Fruit fly (Drosophila melanogaster) whole organism, embryonic: Measurements from ENCODE around the gene superdeath.
A peak's percentile ranks its signal among the peaks of the same experiment; 100 is the strongest.

Experiments used
- Aef1 ChIP-seq: fragments of 200-800 bp; sonication (Bioruptor generic); IDR thresholded peaks from 3 replicates; pipeline ENCODE4 v1.3.6; 2022; ENCODE audit warnings: missing biosample characterization, missing genetic modification characterization
- Asciz ChIP-seq: fragments of 200-800 bp; sonication (Bioruptor generic); optimal IDR thresholded peaks from 2 replicates; lab custom pipeline; 2017; ENCODE audit warnings: missing biosample characterization, mild to moderate bottlenecking, missing genetic modification characterization, missing genetic modification reagents
- B-H2 ChIP-seq: fragments of 200-800 bp; sonication (Bioruptor generic); optimal IDR thresholded peaks from 2 replicates; lab custom pipeline; 2018; ENCODE audit warnings: missing biosample characterization, mild to moderate bottlenecking, missing genetic modification characterization
- CG10979 ChIP-seq: fragments of 200-800 bp; sonication (Bioruptor generic); optimal IDR thresholded peaks from 2 replicates; lab custom pipeline; 2018; ENCODE audit warnings: missing biosample characterization, mild to moderate bottlenecking, missing genetic modification characterization, moderate library complexity
- CG11085 ChIP-seq: fragments of 200-800 bp; sonication (Bioruptor generic); IDR thresholded peaks from 2 replicates; pipeline ENCODE4 v1.3.6; 2022; ENCODE audit warnings: missing biosample characterization, missing genetic modification characterization
- CG12942 ChIP-seq: fragments of 200-800 bp; sonication (Bioruptor generic); optimal IDR thresholded peaks from 3 replicates; lab custom pipeline; 2016; ENCODE audit warnings: missing biosample characterization, missing genetic modification characterization
- CG15696 ChIP-seq: fragments of 200-800 bp; sonication (Bioruptor generic); optimal IDR thresholded peaks from 2 replicates; lab custom pipeline; 2019; ENCODE audit warnings: missing biosample characterization, mild to moderate bottlenecking, missing genetic modification characterization, moderate library complexity
- CG1603 ChIP-seq: fragments of 200-800 bp; sonication (Bioruptor generic); optimal IDR thresholded peaks from 2 replicates; lab custom pipeline; 2019; ENCODE audit warnings: missing biosample characterization, mild to moderate bottlenecking, missing genetic modification characterization, moderate library complexity
- CG17359 ChIP-seq: fragments of 200-800 bp; sonication (Bioruptor generic); optimal IDR thresholded peaks from 3 replicates; lab custom pipeline; 2018; ENCODE audit warnings: missing biosample characterization, mild to moderate bottlenecking, missing genetic modification characterization, moderate library complexity
- CG18476 ChIP-seq: fragments of 200-800 bp; sonication (Bioruptor generic); optimal IDR thresholded peaks from 2 replicates; lab custom pipeline; 2016; ENCODE audit warnings: missing biosample characterization, mild to moderate bottlenecking, missing genetic modification characterization
- CG2889 ChIP-seq: fragments of 200-800 bp; sonication (Bioruptor generic); IDR thresholded peaks from 3 replicates; pipeline ENCODE4 v1.3.6; 2022; ENCODE audit warnings: missing biosample characterization, missing genetic modification characterization
- CG31441 ChIP-seq: fragments of 200-800 bp; sonication (Bioruptor generic); IDR thresholded peaks from 2 replicates; pipeline ENCODE4 v1.3.6; 2022; ENCODE audit warnings: missing biosample characterization, missing genetic modification characterization
- CG34376 ChIP-seq: fragments of 200-800 bp; sonication (Bioruptor generic); optimal IDR thresholded peaks from 2 replicates; lab custom pipeline; 2018; ENCODE audit warnings: missing biosample characterization, mild to moderate bottlenecking, missing genetic modification characterization
- CG4404 ChIP-seq: fragments of 200-800 bp; sonication (Bioruptor generic); IDR thresholded peaks from 2 replicates; pipeline ENCODE4 v1.3.6; 2022; ENCODE audit warnings: missing biosample characterization, missing genetic modification characterization
- CG6254 ChIP-seq: fragments of 200-800 bp; sonication (Bioruptor generic); optimal IDR thresholded peaks from 3 replicates; lab custom pipeline; 2017; ENCODE audit warnings: mild to moderate bottlenecking, missing biosample characterization, missing genetic modification reagents, missing genetic modification characterization
- CG6654 ChIP-seq: fragments of 200-800 bp; sonication (Bioruptor generic); optimal IDR thresholded peaks from 2 replicates; lab custom pipeline; 2017; ENCODE audit warnings: missing biosample characterization, mild to moderate bottlenecking, missing genetic modification characterization
- CG7357 ChIP-seq: fragments of 200-800 bp; sonication (Bioruptor generic); IDR thresholded peaks from 3 replicates; pipeline ENCODE4 v1.3.6; 2022; ENCODE audit warnings: missing biosample characterization, missing genetic modification characterization
- CG8388 ChIP-seq: fragments of 200-800 bp; sonication (Bioruptor generic); optimal IDR thresholded peaks from 2 replicates; lab custom pipeline; 2019; ENCODE audit warnings: missing biosample characterization, mild to moderate bottlenecking, missing genetic modification characterization, moderate library complexity
- CG8924 ChIP-seq: fragments of 200-800 bp; optimal IDR thresholded peaks from 3 replicates; lab custom pipeline; 2019; ENCODE audit warnings: missing biosample characterization, mild to moderate bottlenecking, missing genetic modification characterization, moderate library complexity
- CG8944 ChIP-seq: fragments of 200-800 bp; sonication (Bioruptor generic); optimal IDR thresholded peaks from 3 replicates; lab custom pipeline; 2016; ENCODE audit warnings: missing biosample characterization, missing genetic modification characterization
- CG9817 ChIP-seq: fragments of 200-800 bp; sonication (Bioruptor generic); optimal IDR thresholded peaks from 2 replicates; lab custom pipeline; 2018; ENCODE audit warnings: missing biosample characterization, mild to moderate bottlenecking, missing genetic modification characterization, moderate library complexity
- Camta ChIP-seq: fragments of 200-800 bp; sonication (Bioruptor generic); optimal IDR thresholded peaks from 2 replicates; lab custom pipeline; 2016; ENCODE audit warnings: missing biosample characterization, missing genetic modification characterization
- ERR ChIP-seq: fragments of 200-800 bp; sonication (Bioruptor generic); optimal IDR thresholded peaks from 2 replicates; lab custom pipeline; 2016; ENCODE audit warnings: missing biosample characterization, missing genetic modification characterization
- Eip74EF ChIP-seq, 2 experiments: fragments of 200-800 bp in 1 of 2; fragments of >200 bp in 1 of 2; sonication (Bioruptor generic) in 1 of 2; optimal IDR thresholded peaks; 2 replicates each; lab custom pipeline; 2017 to 2019; ENCODE audit warnings: missing biosample characterization in 2 of 2, missing genetic modification characterization in 2 of 2, mild to moderate bottlenecking in 1 of 2, moderate library complexity in 1 of 2
- Gug ChIP-seq: fragments of 200-800 bp; sonication (Bioruptor generic); IDR thresholded peaks from 4 replicates; pipeline ENCODE4 v1.3.6; 2022; ENCODE audit warnings: missing biosample characterization, missing genetic modification characterization
- H15 ChIP-seq: fragments of 200-800 bp; sonication (Bioruptor generic); IDR thresholded peaks from 3 replicates; pipeline ENCODE4 v1.3.6; 2022; ENCODE audit warnings: missing biosample characterization, missing genetic modification characterization
- Hmr ChIP-seq: fragments of 200-800 bp; sonication (Bioruptor generic); optimal IDR thresholded peaks from 3 replicates; lab custom pipeline; 2017; ENCODE audit warnings: mild to moderate bottlenecking, missing biosample characterization, missing genetic modification reagents, missing genetic modification characterization
- Med ChIP-seq: fragments of 200-800 bp; sonication (Bioruptor generic); peaks from one replicate; lab custom pipeline; 2016; ENCODE audit warnings: missing biosample characterization, missing genetic modification characterization, mild to moderate bottlenecking, inconsistent platforms, moderate library complexity
- Poxn ChIP-seq: fragments of 200-800 bp; sonication (Bioruptor generic); IDR thresholded peaks from 2 replicates; pipeline ENCODE4 v1.3.6; 2022; ENCODE audit warnings: missing biosample characterization, missing genetic modification characterization
- Ptx1 ChIP-seq: fragments of 200-800 bp; sonication (Bioruptor generic); IDR thresholded peaks from 2 replicates; pipeline ENCODE4 v1.3.6; 2022; ENCODE audit warnings: missing biosample characterization, missing genetic modification characterization
- al ChIP-seq: fragments of 200-800 bp; sonication (Bioruptor generic); IDR thresholded peaks from 2 replicates; pipeline ENCODE4 v1.3.6; 2022; ENCODE audit warnings: missing biosample characterization, missing genetic modification characterization
- cwo ChIP-seq: fragments of 200-800 bp; sonication (Bioruptor generic); optimal IDR thresholded peaks from 3 replicates; lab custom pipeline; 2017; ENCODE audit warnings: missing biosample characterization, missing genetic modification characterization, mild to moderate bottlenecking, moderate library complexity, missing genetic modification reagents
- dmrt99B ChIP-seq: fragments of 200-800 bp; sonication (Bioruptor generic); optimal IDR thresholded peaks from 2 replicates; lab custom pipeline; 2018; ENCODE audit warnings: missing biosample characterization, mild to moderate bottlenecking, missing genetic modification characterization, moderate library complexity
- dysf ChIP-seq: fragments of 200-800 bp; sonication (Bioruptor generic); IDR thresholded peaks from 3 replicates; pipeline ENCODE4 v1.3.6; 2022; ENCODE audit warnings: missing biosample characterization, missing genetic modification characterization
- fd96Cb ChIP-seq: fragments of 200-800 bp; sonication (Bioruptor generic); optimal IDR thresholded peaks from 2 replicates; lab custom pipeline; 2018; ENCODE audit warnings: missing biosample characterization, mild to moderate bottlenecking, missing genetic modification characterization, moderate library complexity
- gem ChIP-seq: fragments of 200-800 bp; sonication (Bioruptor generic); optimal IDR thresholded peaks from 2 replicates; lab custom pipeline; 2019; ENCODE audit warnings: missing biosample characterization, mild to moderate bottlenecking, missing genetic modification characterization, moderate library complexity
- gfzf ChIP-seq: fragments of 200-800 bp; sonication (Bioruptor generic); optimal IDR thresholded peaks from 2 replicates; lab custom pipeline; 2016; ENCODE audit warnings: missing biosample characterization, mild to moderate bottlenecking, missing genetic modification characterization, moderate library complexity
- gsb ChIP-seq: fragments of 200-800 bp; sonication (Bioruptor generic); IDR thresholded peaks from 2 replicates; pipeline ENCODE4 v1.3.6; 2022; ENCODE audit warnings: missing biosample characterization, missing genetic modification characterization
- klu ChIP-seq: fragments of 200-800 bp; sonication (Bioruptor generic); IDR thresholded peaks from 2 replicates; pipeline ENCODE4 v1.3.6; 2022; ENCODE audit warnings: missing biosample characterization, missing genetic modification characterization
- mld ChIP-seq: fragments of 200-800 bp; sonication (Bioruptor generic); IDR thresholded peaks from 3 replicates; pipeline ENCODE4 v1.3.6; 2022; ENCODE audit warnings: missing biosample characterization, missing genetic modification characterization; ENCODE audit not compliant: partially characterized antibody
- nau ChIP-seq: fragments of 200-800 bp; sonication (Bioruptor generic); optimal IDR thresholded peaks from 3 replicates; lab custom pipeline; 2017; ENCODE audit warnings: missing biosample characterization, mild to moderate bottlenecking, missing genetic modification characterization, missing genetic modification reagents
- nerfin-1 ChIP-seq: fragments of 200-800 bp; sonication (Bioruptor generic); optimal IDR thresholded peaks from 3 replicates; lab custom pipeline; 2019; ENCODE audit warnings: missing biosample characterization, mild to moderate bottlenecking, missing genetic modification characterization, moderate library complexity
- prd ChIP-seq, 3 experiments: fragments of >200 bp in 2 of 3; fragments of 200-800 bp in 1 of 3; sonication (Bioruptor generic) in 1 of 3; optimal IDR thresholded peaks in 2 of 3; IDR thresholded peaks in 1 of 3; 2 replicates in 2 of 3; 3 replicates in 1 of 3; pipeline versions ENCODE4 v1.3.6 to Lab custom; 2017 to 2022; ENCODE audit warnings: missing biosample characterization in 1 of 3, missing genetic modification characterization in 1 of 3
- run ChIP-seq: fragments of 200-800 bp; sonication (Bioruptor generic); optimal IDR thresholded peaks from 3 replicates; lab custom pipeline; 2018; ENCODE audit warnings: missing biosample characterization, mild to moderate bottlenecking, missing genetic modification characterization
- sr ChIP-seq: fragments of 200-800 bp; sonication (Bioruptor generic); IDR thresholded peaks from 3 replicates; pipeline ENCODE4 v1.3.6; 2022; ENCODE audit warnings: missing biosample characterization, missing genetic modification characterization
- ssp ChIP-seq: fragments of 200-800 bp; sonication (Bioruptor generic); IDR thresholded peaks from 2 replicates; pipeline ENCODE4 v1.3.6; 2022; ENCODE audit warnings: missing biosample characterization, missing genetic modification characterization
- stc ChIP-seq: fragments of 200-800 bp; sonication (Bioruptor generic); IDR thresholded peaks from 2 replicates; pipeline ENCODE4 v1.3.6; 2022; ENCODE audit warnings: missing biosample characterization, missing genetic modification characterization
- zen ChIP-seq: fragments of 200-800 bp; sonication (Bioruptor generic); optimal IDR thresholded peaks from 3 replicates; lab custom pipeline; 2018; ENCODE audit warnings: missing biosample characterization, mild to moderate bottlenecking, missing genetic modification characterization, moderate library complexity
- zfh1 ChIP-seq: fragments of 200-800 bp; sonication (Bioruptor generic); IDR thresholded peaks from 3 replicates; pipeline ENCODE4 v1.3.6; 2022; ENCODE audit warnings: missing biosample characterization, missing genetic modification characterization

Gene superdeath

DNA sequence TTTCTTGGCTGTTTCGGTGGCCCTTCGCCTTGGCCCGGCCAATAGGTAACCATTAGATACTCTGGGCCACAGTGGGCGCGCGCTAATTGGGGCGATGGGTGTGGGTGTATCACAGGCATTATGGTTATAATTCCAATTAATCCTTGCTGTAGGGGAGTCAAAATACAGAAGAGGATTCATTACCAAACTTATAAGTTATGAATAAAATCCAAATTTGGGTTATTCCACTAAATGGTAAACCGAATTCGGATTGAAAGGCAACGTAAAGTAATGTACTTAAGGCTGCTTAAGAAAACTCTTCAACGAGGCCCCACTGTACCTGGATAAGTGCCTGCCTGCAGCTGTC, 48.8 kb upstream of the superdeath start (continued):
- TF ChIP-seq CG7357 (GFP tag; lab: Robert Waterston, UW) (peak; percentile 50; the same call in 1 of the 3 replicates), al (GFP tag; lab: Robert Waterston, UW) (peak; percentile 45), nau (GFP tag; lab: Kevin White, UChicago) (peak; percentile 62), mld (no peak), CG6654 (GFP tag; lab: Kevin White, UChicago) (no peak), run (tag; lab: Kevin White, UChicago) (peak; percentile 21), Camta (no peak), fd96Cb (tag; lab: Kevin White, UChicago) (peak; percentile 46), sr (peak; percentile 72; the same call in 2 of the 3 replicates), CG4404 (GFP tag; lab: Robert Waterston, UW) (peak; percentile 52), ERR (GFP tag; lab: Kevin White, UChicago) (no peak), Asciz (GFP tag; lab: Kevin White, UChicago) (peak; percentile 55), CG2889 (GFP tag; lab: Robert Waterston, UW) (no peak), CG8944 (GFP tag; lab: Kevin White, UChicago) (peak; percentile 35), CG12942 (GFP tag; lab: Kevin White, UChicago) (no peak), zen (tag; lab: Kevin White, UChicago) (peak; percentile 33), gsb (GFP tag; lab: Robert Waterston, UW) (peak; percentile 25; the same call in 1 of the 2 replicates), Eip74EF (GFP tag; optimal IDR thresholded peaks at IDR 0.05; lab: Kevin White, UChicago) (peak in 1 of 2 experiments; percentile 23), Poxn (GFP tag; lab: Robert Waterston, UW) (no peak), CG1603 (peak; percentile 40), H15 (GFP tag; lab: Robert Waterston, UW) (0 out of 3 replicates have a peak, but pooled peaks have one; percentile 17), CG8924 (peak; percentile 30), Aef1 (GFP tag; lab: Robert Waterston, UW) (peak; percentile 45; the same call in 1 of the 3 replicates), CG9817 (tag; lab: Kevin White, UChicago) (peak; percentile 12), CG10979 (tag; lab: Kevin White, UChicago) (peak; percentile 43), CG15696 (tag; lab: Kevin White, UChicago) (peak; percentile 47), prd (optimal IDR thresholded peaks at IDR 0.05; lab: Kevin White, UChicago) (no peak), prd (GFP tag; IDR thresholded peaks at IDR 0.05; lab: Robert Waterston, UW) (peak; percentile 65; the same call in 1 of the 3 replicates), nerfin-1 (peak; percentile 52), ssp (GFP tag; lab: Robert Waterston, UW) (peak; percentile 27; the same call in 1 of the 2 replicates), CG18476 (GFP tag; lab: Kevin White, UChicago) (peak; percentile 23), Gug (peak; percentile 65; the same call in 2 of the 4 replicates), Hmr (peak; percentile 14), B-H2 (GFP tag; lab: Kevin White, UChicago) (no peak), CG17359 (tag; lab: Kevin White, UChicago) (peak; percentile 20), Ptx1 (GFP tag; lab: Robert Waterston, UW) (peak; percentile 69), gem (tag; lab: Kevin White, UChicago) (peak; percentile 54), gfzf (GFP tag; lab: Kevin White, UChicago) (no peak), CG31441 (GFP tag; lab: Robert Waterston, UW) (peak; percentile 39; the same call in 1 of the 2 replicates), klu (GFP tag; lab: Robert Waterston, UW) (peak; percentile 57; the same call in 1 of the 2 replicates), CG8388 (GFP tag; lab: Kevin White, UChicago) (no peak), CG6254 (GFP tag; lab: Kevin White, UChicago) (no peak), stc (GFP tag; lab: Robert Waterston, UW) (peak; percentile 21; the same call in 1 of the 2 replicates), CG11085 (peak; percentile 26; the same call in 1 of the 2 replicates), zfh1 (peak; percentile 5; the same call in 1 of the 3 replicates), cwo (peak; percentile 49), Med (GFP tag; lab: Kevin White, UChicago) (peak; percentile 85), dmrt99B (tag; lab: Kevin White, UChicago) (peak; percentile 77), dysf (peak; percentile 83), CG34376 (GFP tag; lab: Kevin White, UChicago) (peak; percentile 13)
